Fruit fly (Drosophila melanogaster) whole organism, embryonic: ENCODE results near the gene CG31875.

Source experiments
- Atf6 ChIP-seq: fragments of 200-800 bp; sonication (Bioruptor generic); IDR thresholded peaks from 2 replicates; pipeline ENCODE4 v1.3.6; 2022; ENCODE audit warnings: missing biosample characterization, missing genetic modification characterization
- B-H1 ChIP-seq: fragments of 200-800 bp; sonication (Bioruptor generic); IDR thresholded peaks from 3 replicates; pipeline ENCODE4 v1.3.6; 2022; ENCODE audit warnings: missing biosample characterization, missing genetic modification characterization
- CG1024 ChIP-seq: fragments of 200-800 bp; sonication (Bioruptor generic); IDR thresholded peaks from 2 replicates; pipeline ENCODE4 v1.3.6; 2022; ENCODE audit warnings: missing biosample characterization, missing genetic modification characterization
- CG10565 ChIP-seq: fragments of 200-800 bp; sonication (Bioruptor generic); optimal IDR thresholded peaks from 3 replicates; lab custom pipeline; 2016; ENCODE audit warnings: missing biosample characterization, mild to moderate bottlenecking, missing genetic modification characterization
- CG11456 ChIP-seq: fragments of 200-800 bp; sonication (Bioruptor generic); IDR thresholded peaks from 3 replicates; pipeline ENCODE4 v1.3.6; 2022; ENCODE audit warnings: missing biosample characterization, missing genetic modification characterization
- CG12744 ChIP-seq: fragments of 200-800 bp; sonication (Bioruptor generic); optimal IDR thresholded peaks from 2 replicates; lab custom pipeline; 2016; ENCODE audit warnings: missing biosample characterization, missing genetic modification characterization
- CG17359 ChIP-seq: fragments of 200-800 bp; sonication (Bioruptor generic); optimal IDR thresholded peaks from 3 replicates; lab custom pipeline; 2018; ENCODE audit warnings: missing biosample characterization, mild to moderate bottlenecking, missing genetic modification characterization, moderate library complexity
- CG17568 ChIP-seq: fragments of 200-800 bp; sonication (Bioruptor generic); optimal IDR thresholded peaks from 2 replicates; lab custom pipeline; 2018; ENCODE audit warnings: missing biosample characterization, mild to moderate bottlenecking, missing genetic modification characterization, moderate library complexity
- CG31224 ChIP-seq: fragments of 200-800 bp; sonication (Bioruptor generic); IDR thresholded peaks from 2 replicates; pipeline ENCODE4 v1.3.6; 2022; ENCODE audit warnings: missing biosample characterization, missing genetic modification characterization
- CG31365 ChIP-seq: fragments of 200-800 bp; sonication (Bioruptor generic); optimal IDR thresholded peaks from 2 replicates; lab custom pipeline; 2018; ENCODE audit warnings: missing biosample characterization, mild to moderate bottlenecking, missing genetic modification characterization
- CG42726 ChIP-seq: fragments of 200-800 bp; sonication (Bioruptor generic); IDR thresholded peaks from 2 replicates; pipeline ENCODE4 v1.3.6; 2022; ENCODE audit warnings: missing biosample characterization, missing genetic modification characterization; ENCODE audit not compliant: partially characterized antibody
- CG4854 ChIP-seq: fragments of 200-800 bp; sonication (Bioruptor generic); optimal IDR thresholded peaks from 2 replicates; lab custom pipeline; 2016; ENCODE audit warnings: missing biosample characterization, missing genetic modification characterization, inconsistent platforms
- CG6854 ChIP-seq: fragments of 200-800 bp; sonication (Bioruptor generic); optimal IDR thresholded peaks from 3 replicates; lab custom pipeline; 2017; ENCODE audit warnings: missing biosample characterization, mild to moderate bottlenecking, missing genetic modification characterization
- CG7372 ChIP-seq: fragments of 200-800 bp; sonication (Bioruptor generic); IDR thresholded peaks from 2 replicates; pipeline ENCODE4 v1.3.6; 2022; ENCODE audit warnings: missing biosample characterization, missing genetic modification characterization
- CG9215 ChIP-seq: fragments of 200-800 bp; sonication (Bioruptor generic); IDR thresholded peaks from 2 replicates; pipeline ENCODE4 v1.3.6; 2022; ENCODE audit warnings: missing biosample characterization, missing genetic modification characterization
- Camta ChIP-seq: fragments of 200-800 bp; sonication (Bioruptor generic); optimal IDR thresholded peaks from 2 replicates; lab custom pipeline; 2016; ENCODE audit warnings: missing biosample characterization, missing genetic modification characterization
- D ChIP-seq, 2 experiments: fragments of 200-800 bp in 1 of 2; fragments of >200 bp in 1 of 2; sonication (Bioruptor generic) in 1 of 2; optimal IDR thresholded peaks; 2 replicates in 1 of 2; 3 replicates in 1 of 2; lab custom pipeline; 2017; ENCODE audit warnings: mild to moderate bottlenecking in 1 of 2, missing biosample characterization in 1 of 2, missing genetic modification characterization in 1 of 2, missing genetic modification reagents in 1 of 2
- Dbx ChIP-seq: fragments of 200-800 bp; sonication (Bioruptor generic); IDR thresholded peaks from 3 replicates; pipeline ENCODE4 v1.3.6; 2022; ENCODE audit warnings: missing biosample characterization, missing genetic modification characterization
- E2f1 ChIP-seq: fragments of 200-800 bp; sonication (Bioruptor generic); IDR thresholded peaks from 2 replicates; pipeline ENCODE4 v1.3.6; 2022; ENCODE audit warnings: missing biosample characterization, missing genetic modification characterization
- H15 ChIP-seq: fragments of 200-800 bp; sonication (Bioruptor generic); IDR thresholded peaks from 3 replicates; pipeline ENCODE4 v1.3.6; 2022; ENCODE audit warnings: missing biosample characterization, missing genetic modification characterization
- HLH4C ChIP-seq: fragments of 200-800 bp; sonication (Bioruptor generic); IDR thresholded peaks from 3 replicates; pipeline ENCODE4 v1.3.6; 2022; ENCODE audit warnings: missing biosample characterization, missing genetic modification characterization; ENCODE audit not compliant: partially characterized antibody
- Hsf ChIP-seq: fragments of 200-800 bp; sonication (Bioruptor generic); optimal IDR thresholded peaks from 3 replicates; lab custom pipeline; 2016; ENCODE audit warnings: missing biosample characterization, missing genetic modification characterization
- Lhr ChIP-seq: fragments of 200-800 bp; sonication (Bioruptor generic); optimal IDR thresholded peaks from 3 replicates; lab custom pipeline; 2017; ENCODE audit warnings: mild to moderate bottlenecking, missing biosample characterization, missing genetic modification reagents, missing genetic modification characterization
- MESR4 ChIP-seq: fragments of 200-800 bp; sonication (Bioruptor generic); optimal IDR thresholded peaks from 2 replicates; lab custom pipeline; 2018; ENCODE audit warnings: missing biosample characterization, mild to moderate bottlenecking, missing genetic modification characterization, moderate library complexity
- Mad ChIP-seq: fragments of 200-800 bp; sonication (Bioruptor generic); optimal IDR thresholded peaks from 2 replicates; lab custom pipeline; 2016; ENCODE audit warnings: missing biosample characterization, missing genetic modification characterization
- Opbp ChIP-seq: fragments of 200-800 bp; sonication (Bioruptor generic); IDR thresholded peaks from 3 replicates; pipeline ENCODE4 v1.3.6; 2022; ENCODE audit warnings: missing biosample characterization, missing genetic modification characterization; ENCODE audit not compliant: partially characterized antibody
- Poxn ChIP-seq: fragments of 200-800 bp; sonication (Bioruptor generic); IDR thresholded peaks from 2 replicates; pipeline ENCODE4 v1.3.6; 2022; ENCODE audit warnings: missing biosample characterization, missing genetic modification characterization
- cwo ChIP-seq: fragments of 200-800 bp; sonication (Bioruptor generic); optimal IDR thresholded peaks from 3 replicates; lab custom pipeline; 2017; ENCODE audit warnings: missing biosample characterization, missing genetic modification characterization, mild to moderate bottlenecking, moderate library complexity, missing genetic modification reagents
- danr ChIP-seq: fragments of 200-800 bp; sonication (Bioruptor generic); IDR thresholded peaks from 2 replicates; pipeline ENCODE4 v1.3.6; 2022; ENCODE audit warnings: missing biosample characterization, missing genetic modification characterization
- dysf ChIP-seq: fragments of 200-800 bp; sonication (Bioruptor generic); IDR thresholded peaks from 3 replicates; pipeline ENCODE4 v1.3.6; 2022; ENCODE audit warnings: missing biosample characterization, missing genetic modification characterization
- ewg ChIP-seq: fragments of 200-800 bp; sonication (Bioruptor generic); optimal IDR thresholded peaks from 3 replicates; lab custom pipeline; 2017; ENCODE audit warnings: mild to moderate bottlenecking, missing biosample characterization, missing genetic modification reagents, missing genetic modification characterization
- exex ChIP-seq: fragments of 200-800 bp; sonication (Bioruptor generic); optimal IDR thresholded peaks from 4 replicates; lab custom pipeline; 2018; ENCODE audit warnings: missing biosample characterization, mild to moderate bottlenecking, missing genetic modification characterization, moderate library complexity
- gfzf ChIP-seq: fragments of 200-800 bp; sonication (Bioruptor generic); optimal IDR thresholded peaks from 2 replicates; lab custom pipeline; 2016; ENCODE audit warnings: missing biosample characterization, mild to moderate bottlenecking, missing genetic modification characterization, moderate library complexity
- gsb ChIP-seq: fragments of 200-800 bp; sonication (Bioruptor generic); IDR thresholded peaks from 2 replicates; pipeline ENCODE4 v1.3.6; 2022; ENCODE audit warnings: missing biosample characterization, missing genetic modification characterization
- h ChIP-seq: fragments of >200 bp; optimal IDR thresholded peaks from 2 replicates; lab custom pipeline; 2017
- ham ChIP-seq: fragments of 200-800 bp; sonication (Bioruptor generic); IDR thresholded peaks from 2 replicates; pipeline ENCODE4 v1.3.6; 2022; ENCODE audit warnings: missing biosample characterization, missing genetic modification characterization
- hth ChIP-seq: fragments of >200 bp; optimal IDR thresholded peaks from 2 replicates; lab custom pipeline; 2017; ENCODE audit warnings: inconsistent platforms
- lilli ChIP-seq: fragments of 200-800 bp; sonication (Bioruptor generic); optimal IDR thresholded peaks from 3 replicates; lab custom pipeline; 2016; ENCODE audit warnings: missing biosample characterization, missing genetic modification characterization
- lov ChIP-seq, 2 experiments: fragments of 200-800 bp in 1 of 2; fragments of >200 bp in 1 of 2; sonication (Bioruptor generic) in 1 of 2; IDR thresholded peaks in 1 of 2; optimal IDR thresholded peaks in 1 of 2; 2 replicates in 1 of 2; 3 replicates in 1 of 2; pipeline versions ENCODE4 v1.3.6 to Lab custom; 2017 to 2022; ENCODE audit warnings: missing biosample characterization in 1 of 2, missing genetic modification characterization in 1 of 2
- maf-S ChIP-seq: fragments of 200-800 bp; sonication (Bioruptor generic); optimal IDR thresholded peaks from 2 replicates; lab custom pipeline; 2016; ENCODE audit warnings: missing biosample characterization, missing genetic modification characterization
- mam ChIP-seq: fragments of 200-800 bp; sonication (Bioruptor generic); optimal IDR thresholded peaks from 3 replicates; lab custom pipeline; 2016; ENCODE audit warnings: missing biosample characterization, missing genetic modification characterization
- org-1 ChIP-seq: fragments of 200-800 bp; sonication (Bioruptor generic); optimal IDR thresholded peaks from 2 replicates; lab custom pipeline; 2017; ENCODE audit warnings: missing biosample characterization, missing genetic modification characterization
- p53 ChIP-seq: fragments of 200-800 bp; sonication (Bioruptor generic); optimal IDR thresholded peaks from 2 replicates; lab custom pipeline; 2016; ENCODE audit warnings: missing biosample characterization, missing genetic modification characterization
- run ChIP-seq: fragments of 200-800 bp; sonication (Bioruptor generic); optimal IDR thresholded peaks from 3 replicates; lab custom pipeline; 2018; ENCODE audit warnings: missing biosample characterization, mild to moderate bottlenecking, missing genetic modification characterization
- shn ChIP-seq: fragments of 200-800 bp; sonication (Bioruptor generic); optimal IDR thresholded peaks from 3 replicates; lab custom pipeline; 2016; ENCODE audit warnings: missing biosample characterization, missing genetic modification characterization
- slbo ChIP-seq: fragments of 200-800 bp; sonication (Bioruptor generic); IDR thresholded peaks from 2 replicates; pipeline ENCODE4 v1.3.6; 2022; ENCODE audit warnings: missing biosample characterization, missing genetic modification characterization
- vvl ChIP-seq: fragments of 200-800 bp; sonication (Bioruptor generic); IDR thresholded peaks from 2 replicates; pipeline ENCODE4 v1.3.6; 2022; ENCODE audit warnings: missing biosample characterization, missing genetic modification characterization
- zen2 ChIP-seq: fragments of 200-800 bp; sonication (Bioruptor generic); IDR thresholded peaks from 3 replicates; pipeline ENCODE4 v1.3.6; 2022; ENCODE audit warnings: missing biosample characterization, missing genetic modification characterization; ENCODE audit not compliant: partially characterized antibody

CG31875 gene

DNA sequence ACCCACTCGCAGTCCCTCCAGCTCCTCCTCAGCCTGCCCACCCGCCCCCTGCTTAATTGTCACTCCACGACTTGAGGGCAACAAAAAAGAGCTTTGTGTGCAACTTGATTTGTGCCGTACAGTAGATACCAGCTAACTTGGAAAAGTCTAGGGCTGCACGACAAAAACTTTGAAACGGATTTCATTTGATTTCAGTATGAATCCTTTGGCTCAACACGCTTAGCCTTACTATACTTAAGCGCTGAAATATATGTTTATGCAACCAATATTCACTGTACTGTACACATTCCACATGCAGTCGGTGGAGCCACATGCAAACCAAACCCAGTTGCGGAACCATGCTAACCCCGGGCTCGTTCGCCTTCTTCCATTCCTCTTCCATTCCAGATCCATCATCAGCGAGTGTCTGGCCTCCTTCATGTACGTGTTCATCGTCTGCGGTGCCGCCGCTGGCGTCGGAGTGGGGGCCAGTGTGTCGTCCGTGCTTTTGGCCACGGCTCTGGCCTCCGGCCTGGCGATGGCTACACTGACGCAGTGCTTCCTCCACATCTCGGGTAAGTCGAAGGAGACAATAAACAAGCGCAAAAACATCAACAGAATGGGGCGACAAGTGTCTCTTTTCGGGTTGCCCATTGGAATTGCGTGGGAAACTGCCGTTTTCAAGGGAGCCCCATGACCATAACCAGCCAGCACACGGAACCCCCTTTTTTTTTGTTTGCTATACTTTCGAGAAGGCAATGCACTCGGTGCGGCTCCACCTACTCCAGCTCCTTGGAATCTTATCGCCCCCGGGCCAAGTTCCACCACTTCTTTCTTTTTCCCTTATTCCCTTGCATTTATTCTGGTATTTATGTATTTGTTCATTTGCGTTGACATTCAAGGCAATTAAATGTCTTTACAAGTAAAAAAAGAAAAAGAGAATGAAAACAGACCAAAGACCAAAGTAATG lies 15.9 kb downstream of the CG31875 start (continued):
- no peak for TF ChIP-seq Camta (GFP tag; lab: Kevin White, UChicago)
- peak; percentile 87 for TF ChIP-seq vvl (GFP tag; lab: Robert Waterston, UW)
- no peak for TF ChIP-seq CG11456 (GFP tag; lab: Robert Waterston, UW)
- TF ChIP-seq CG17359 (tag; lab: Kevin White, UChicago) = peak; percentile 72
- TF ChIP-seq CG7372 (GFP tag; lab: Robert Waterston, UW) = 0 out of 2 replicates have a peak, but pooled peaks have one; percentile 38
- TF ChIP-seq danr (GFP tag; lab: Robert Waterston, UW) = 0 out of 2 replicates have a peak, but pooled peaks have one; percentile 21
- TF ChIP-seq CG4854 (GFP tag; lab: Kevin White, UChicago) = no peak
- no peak for TF ChIP-seq zen2 (GFP tag; lab: Robert Waterston, UW)
- TF ChIP-seq CG12744 (GFP tag; lab: Kevin White, UChicago) = no peak
- TF ChIP-seq lilli (GFP tag; lab: Kevin White, UChicago) = peak; percentile 26
- no peak for TF ChIP-seq exex (tag; lab: Kevin White, UChicago)
- TF ChIP-seq Lhr (GFP tag; lab: Kevin White, UChicago) = no peak
- TF ChIP-seq ewg (GFP tag; lab: Kevin White, UChicago) = peak; percentile 36
- peak; percentile 70 for TF ChIP-seq CG1024 (GFP tag; lab: Robert Waterston, UW)
- TF ChIP-seq CG9215 = peak; percentile 17; the same call in 1 of the 2 replicates
- no peak for TF ChIP-seq Atf6 (GFP tag; lab: Robert Waterston, UW)
- no peak for TF ChIP-seq gsb (GFP tag; lab: Robert Waterston, UW)
- TF ChIP-seq Dbx = no peak
- no peak for TF ChIP-seq CG6854 (GFP tag; lab: Kevin White, UChicago)
- no peak for TF ChIP-seq MESR4 (GFP tag; lab: Kevin White, UChicago)
- no peak for TF ChIP-seq maf-S (GFP tag; lab: Kevin White, UChicago)
- no peak for TF ChIP-seq Poxn (GFP tag; lab: Robert Waterston, UW)
- TF ChIP-seq H15 (GFP tag; lab: Robert Waterston, UW) = peak; percentile 76
- no peak for TF ChIP-seq CG10565
- TF ChIP-seq E2f1 = peak; percentile 46; the same call in 1 of the 2 replicates
- no peak for TF ChIP-seq h (lab: Kevin White, UChicago)
- no peak for TF ChIP-seq gfzf (GFP tag; lab: Kevin White, UChicago)
- TF ChIP-seq CG17568 = no peak
- TF ChIP-seq run (tag; lab: Kevin White, UChicago) = no peak
- peak; percentile 6 for TF ChIP-seq shn (GFP tag; lab: Kevin White, UChicago)
- TF ChIP-seq lov (optimal IDR thresholded peaks at IDR 0.05; lab: Kevin White, UChicago) = no peak
- TF ChIP-seq lov (GFP tag; IDR thresholded peaks at IDR 0.05; lab: Robert Waterston, UW) = 0 out of 3 replicates have a peak, but pooled peaks have one; percentile 60
- TF ChIP-seq hth (lab: Kevin White, UChicago) = no peak
- no peak for TF ChIP-seq mam (GFP tag; lab: Kevin White, UChicago)
- TF ChIP-seq dysf (GFP tag; lab: Robert Waterston, UW) = peak; percentile 55; the same call in 2 of the 3 replicates
- no peak for TF ChIP-seq Opbp (GFP tag; lab: Robert Waterston, UW)
- TF ChIP-seq org-1 (GFP tag; lab: Kevin White, UChicago) = peak; percentile 37
- TF ChIP-seq Mad (GFP tag; lab: Kevin White, UChicago) = no peak
- TF ChIP-seq CG42726 (GFP tag; lab: Robert Waterston, UW) = no peak
- TF ChIP-seq cwo (GFP tag; lab: Kevin White, UChicago) = no peak
- no peak for TF ChIP-seq ham (GFP tag; lab: Robert Waterston, UW)
- no peak for TF ChIP-seq CG31224
- TF ChIP-seq slbo (GFP tag; lab: Robert Waterston, UW) = peak; percentile 36; the same call in 1 of the 2 replicates
- no peak for TF ChIP-seq D (optimal IDR thresholded peaks at IDR 0.05; lab: Kevin White, UChicago)
- peak; percentile 67 for TF ChIP-seq D (GFP tag; optimal IDR thresholded peaks at IDR 0.05; lab: Kevin White, UChicago)
- TF ChIP-seq Hsf = peak; percentile 4
- no peak for TF ChIP-seq HLH4C (GFP tag; lab: Robert Waterston, UW)
- TF ChIP-seq B-H1 (GFP tag; lab: Robert Waterston, UW) = 0 out of 3 replicates have a peak, but pooled peaks have one; percentile 26
- no peak for TF ChIP-seq CG31365 (tag; lab: Kevin White, UChicago)
- TF ChIP-seq p53 (GFP tag; lab: Kevin White, UChicago) = no peak
